Fruit fly (Drosophila melanogaster) whole organism, embryonic: ENCODE measurements around the gene CG6481.
A peak's percentile ranks its signal among the peaks of the same experiment; 100 is the strongest.

Experiments
- Atf3 ChIP-seq: fragments of 200-800 bp; sonication (Bioruptor generic); optimal IDR thresholded peaks from 3 replicates; lab custom pipeline; 2016; ENCODE audit warnings: missing biosample characterization, missing genetic modification characterization
- Atf6 ChIP-seq: fragments of 200-800 bp; sonication (Bioruptor generic); IDR thresholded peaks from 2 replicates; pipeline ENCODE4 v1.3.6; 2022; ENCODE audit warnings: missing biosample characterization, missing genetic modification characterization
- CG10274 ChIP-seq: fragments of 200-800 bp; sonication (Bioruptor generic); optimal IDR thresholded peaks from 3 replicates; lab custom pipeline; 2017; ENCODE audit warnings: missing biosample characterization, mild to moderate bottlenecking, missing genetic modification characterization
- CG10565 ChIP-seq: fragments of 200-800 bp; sonication (Bioruptor generic); optimal IDR thresholded peaks from 3 replicates; lab custom pipeline; 2016; ENCODE audit warnings: missing biosample characterization, mild to moderate bottlenecking, missing genetic modification characterization
- CG14441 ChIP-seq: fragments of 200-800 bp; sonication (Bioruptor generic); IDR thresholded peaks from 2 replicates; pipeline ENCODE4 v1.3.6; 2022; ENCODE audit warnings: missing biosample characterization, missing genetic modification characterization
- CG15514 ChIP-seq: fragments of 200-800 bp; sonication (Bioruptor generic); optimal IDR thresholded peaks from 3 replicates; lab custom pipeline; 2017; ENCODE audit warnings: missing biosample characterization, missing genetic modification characterization, mild to moderate bottlenecking, moderate library complexity, missing genetic modification reagents
- CG1603 ChIP-seq: fragments of 200-800 bp; sonication (Bioruptor generic); optimal IDR thresholded peaks from 2 replicates; lab custom pipeline; 2019; ENCODE audit warnings: missing biosample characterization, mild to moderate bottlenecking, missing genetic modification characterization, moderate library complexity
- CG17361 ChIP-seq: fragments of 200-800 bp; sonication (Bioruptor generic); IDR thresholded peaks from 3 replicates; pipeline ENCODE4 v1.3.6; 2022; ENCODE audit warnings: missing biosample characterization, missing genetic modification characterization
- CG2678 ChIP-seq: fragments of 200-800 bp; sonication (Bioruptor generic); optimal IDR thresholded peaks from 3 replicates; lab custom pipeline; 2019; ENCODE audit warnings: missing biosample characterization, mild to moderate bottlenecking, missing genetic modification characterization, moderate library complexity
- CG2712 ChIP-seq: fragments of 200-800 bp; optimal IDR thresholded peaks from 3 replicates; lab custom pipeline; 2019; ENCODE audit warnings: missing biosample characterization, mild to moderate bottlenecking, missing genetic modification characterization, moderate library complexity
- CG2875 ChIP-seq: fragments of 200-800 bp; sonication (Bioruptor generic); optimal IDR thresholded peaks from 2 replicates; lab custom pipeline; 2017; ENCODE audit warnings: missing biosample characterization, mild to moderate bottlenecking, missing genetic modification characterization, missing genetic modification reagents
- CG31388 ChIP-seq: fragments of 200-800 bp; sonication (Bioruptor generic); optimal IDR thresholded peaks from 2 replicates; lab custom pipeline; 2016; ENCODE audit warnings: missing biosample characterization, missing genetic modification characterization
- CG33213 ChIP-seq: fragments of 200-800 bp; sonication (Bioruptor generic); optimal IDR thresholded peaks from 3 replicates; lab custom pipeline; 2016; ENCODE audit warnings: missing biosample characterization, missing genetic modification characterization
- CG34376 ChIP-seq: fragments of 200-800 bp; sonication (Bioruptor generic); optimal IDR thresholded peaks from 2 replicates; lab custom pipeline; 2018; ENCODE audit warnings: missing biosample characterization, mild to moderate bottlenecking, missing genetic modification characterization
- CG34422 ChIP-seq: fragments of 200-800 bp; sonication (Bioruptor generic); IDR thresholded peaks from 3 replicates; pipeline ENCODE4 v1.3.6; 2022; ENCODE audit warnings: missing biosample characterization, missing genetic modification characterization
- CG3726 ChIP-seq: fragments of 200-800 bp; sonication (Bioruptor generic); IDR thresholded peaks from 3 replicates; pipeline ENCODE4, ENCODE4 v1.3.6; 2022; ENCODE audit warnings: missing biosample characterization, missing genetic modification characterization
- CG4707 ChIP-seq: fragments of 200-800 bp; sonication (Bioruptor generic); optimal IDR thresholded peaks from 2 replicates; lab custom pipeline; 2018; ENCODE audit warnings: missing biosample characterization, mild to moderate bottlenecking, missing genetic modification characterization, moderate library complexity
- CG4854 ChIP-seq: fragments of 200-800 bp; sonication (Bioruptor generic); optimal IDR thresholded peaks from 2 replicates; lab custom pipeline; 2016; ENCODE audit warnings: missing biosample characterization, missing genetic modification characterization, inconsistent platforms
- CG6654 ChIP-seq: fragments of 200-800 bp; sonication (Bioruptor generic); optimal IDR thresholded peaks from 2 replicates; lab custom pipeline; 2017; ENCODE audit warnings: missing biosample characterization, mild to moderate bottlenecking, missing genetic modification characterization
- CG9437 ChIP-seq: fragments of 200-800 bp; sonication (Bioruptor generic); optimal IDR thresholded peaks from 2 replicates; lab custom pipeline; 2018; ENCODE audit warnings: missing biosample characterization, mild to moderate bottlenecking, missing genetic modification characterization
- Deaf1 ChIP-seq: fragments of 200-800 bp; optimal IDR thresholded peaks from 3 replicates; lab custom pipeline; 2019; ENCODE audit warnings: missing biosample characterization, mild to moderate bottlenecking, missing genetic modification characterization, moderate library complexity
- Dfd ChIP-seq, 2 experiments: fragments of >200 bp; optimal IDR thresholded peaks; 2 replicates each; lab custom pipeline; 2017; ENCODE audit warnings: missing biosample characterization in 2 of 2, missing genetic modification characterization in 2 of 2
- Hand ChIP-seq: fragments of 200-800 bp; sonication (Bioruptor generic); optimal IDR thresholded peaks from 2 replicates; lab custom pipeline; 2017; ENCODE audit warnings: mild to moderate bottlenecking, missing biosample characterization, missing genetic modification reagents, missing genetic modification characterization
- MBD-R2 ChIP-seq: fragments of 200-800 bp; sonication (Bioruptor generic); IDR thresholded peaks from 2 replicates; pipeline ENCODE4 v1.3.6; 2022; ENCODE audit warnings: missing biosample characterization, missing genetic modification characterization
- NFAT ChIP-seq: fragments of 200-800 bp; sonication (Bioruptor generic); IDR thresholded peaks from 2 replicates; pipeline ENCODE4 v1.3.6; 2022; ENCODE audit warnings: missing biosample characterization, missing genetic modification characterization
- Six4 ChIP-seq: fragments of 200-800 bp; sonication (Bioruptor generic); optimal IDR thresholded peaks from 2 replicates; lab custom pipeline; 2016; ENCODE audit warnings: missing biosample characterization, missing genetic modification characterization
- Sox102F ChIP-seq: fragments of 200-800 bp; sonication (Bioruptor generic); optimal IDR thresholded peaks from 2 replicates; lab custom pipeline; 2018; ENCODE audit warnings: missing biosample characterization, mild to moderate bottlenecking, missing genetic modification characterization, moderate library complexity
- bab2 ChIP-seq: fragments of 200-800 bp; sonication (Bioruptor generic); optimal IDR thresholded peaks from 2 replicates; lab custom pipeline; 2016; ENCODE audit warnings: missing biosample characterization, missing genetic modification characterization
- cato ChIP-seq: fragments of 200-800 bp; sonication (Bioruptor generic); optimal IDR thresholded peaks from 2 replicates; lab custom pipeline; 2016; ENCODE audit warnings: missing biosample characterization, missing genetic modification characterization, borderline replicate concordance
- cg ChIP-seq: fragments of 200-800 bp; sonication (Bioruptor generic); optimal IDR thresholded peaks from 3 replicates; lab custom pipeline; 2019; ENCODE audit warnings: missing biosample characterization, mild to moderate bottlenecking, missing genetic modification characterization, moderate library complexity
- crol ChIP-seq: fragments of 200-800 bp; sonication (Bioruptor generic); IDR thresholded peaks from 2 replicates; pipeline ENCODE4 v1.3.6; 2022; ENCODE audit warnings: missing biosample characterization, missing genetic modification characterization
- ems ChIP-seq: fragments of 200-800 bp; sonication (Bioruptor generic); optimal IDR thresholded peaks from 3 replicates; lab custom pipeline; 2016; ENCODE audit warnings: missing biosample characterization, missing genetic modification characterization
- en ChIP-seq: fragments of 200-800 bp; sonication (Bioruptor generic); optimal IDR thresholded peaks from 2 replicates; lab custom pipeline; 2016; ENCODE audit warnings: missing biosample characterization, missing genetic modification characterization
- esg ChIP-seq: fragments of 200-800 bp; sonication (Bioruptor generic); conservative IDR thresholded peaks from 2 replicates; pipeline ENCODE4 v1.3.6; 2022; ENCODE audit warnings: missing biosample characterization, missing genetic modification characterization
- eyg ChIP-seq: fragments of 200-800 bp; sonication (Bioruptor generic); optimal IDR thresholded peaks from 3 replicates; lab custom pipeline; 2016; ENCODE audit warnings: missing biosample characterization, missing genetic modification characterization
- fd102C ChIP-seq: fragments of 200-800 bp; sonication (Bioruptor generic); optimal IDR thresholded peaks from 2 replicates; lab custom pipeline; 2018; ENCODE audit warnings: missing biosample characterization, mild to moderate bottlenecking, missing genetic modification characterization, moderate library complexity
- gcm ChIP-seq: fragments of 200-800 bp; sonication (Bioruptor generic); optimal IDR thresholded peaks from 2 replicates; lab custom pipeline; 2019; ENCODE audit warnings: missing biosample characterization, mild to moderate bottlenecking, missing genetic modification characterization, moderate library complexity
- gro ChIP-seq: fragments of 200-800 bp; sonication (Bioruptor generic); optimal IDR thresholded peaks from 2 replicates; lab custom pipeline; 2016; ENCODE audit warnings: missing biosample characterization, missing genetic modification characterization
- gsb-n ChIP-seq: fragments of 200-800 bp; sonication (Bioruptor generic); optimal IDR thresholded peaks from 3 replicates; lab custom pipeline; 2018; ENCODE audit warnings: missing biosample characterization, mild to moderate bottlenecking, missing genetic modification characterization
- gt ChIP-seq: fragments of 200-800 bp; sonication (Bioruptor generic); IDR thresholded peaks from 2 replicates; pipeline ENCODE4 v1.3.6; 2022; ENCODE audit warnings: missing biosample characterization, missing genetic modification characterization
- insv ChIP-seq, 2 experiments: fragments of 200-800 bp; sonication (Bioruptor generic); optimal IDR thresholded peaks; 3 replicates each; lab custom pipeline; 2016 to 2018; ENCODE audit warnings: missing biosample characterization in 2 of 2, missing genetic modification characterization in 2 of 2
- kay ChIP-seq: fragments of 200-800 bp; sonication (Bioruptor generic); optimal IDR thresholded peaks from 2 replicates; lab custom pipeline; 2016; ENCODE audit warnings: missing biosample characterization, missing genetic modification characterization
- lov ChIP-seq, 2 experiments: fragments of 200-800 bp in 1 of 2; fragments of >200 bp in 1 of 2; sonication (Bioruptor generic) in 1 of 2; IDR thresholded peaks in 1 of 2; optimal IDR thresholded peaks in 1 of 2; 2 replicates in 1 of 2; 3 replicates in 1 of 2; pipeline versions ENCODE4 v1.3.6 to Lab custom; 2017 to 2022; ENCODE audit warnings: missing biosample characterization in 1 of 2, missing genetic modification characterization in 1 of 2
- pum ChIP-seq: fragments of 200-800 bp; sonication (Bioruptor generic); optimal IDR thresholded peaks from 2 replicates; lab custom pipeline; 2016; ENCODE audit warnings: missing biosample characterization, missing genetic modification characterization
- salm ChIP-seq: fragments of 200-800 bp; sonication (Bioruptor generic); optimal IDR thresholded peaks from 2 replicates; lab custom pipeline; 2018; ENCODE audit warnings: missing biosample characterization, mild to moderate bottlenecking, missing genetic modification characterization
- schlank ChIP-seq: fragments of 200-800 bp; sonication (Bioruptor generic); optimal IDR thresholded peaks from 2 replicates; lab custom pipeline; 2018; ENCODE audit warnings: missing biosample characterization, mild to moderate bottlenecking, missing genetic modification characterization
- slbo ChIP-seq: fragments of 200-800 bp; sonication (Bioruptor generic); IDR thresholded peaks from 2 replicates; pipeline ENCODE4 v1.3.6; 2022; ENCODE audit warnings: missing biosample characterization, missing genetic modification characterization
- sr ChIP-seq: fragments of 200-800 bp; sonication (Bioruptor generic); IDR thresholded peaks from 3 replicates; pipeline ENCODE4 v1.3.6; 2022; ENCODE audit warnings: missing biosample characterization, missing genetic modification characterization
- tio ChIP-seq: fragments of 200-800 bp; sonication (Bioruptor generic); optimal IDR thresholded peaks from 2 replicates; lab custom pipeline; 2017; ENCODE audit warnings: missing biosample characterization, missing genetic modification characterization, inconsistent platforms
- toy ChIP-seq: fragments of 200-800 bp; sonication (Bioruptor generic); IDR thresholded peaks from 2 replicates; pipeline ENCODE4 v1.3.6; 2022; ENCODE audit warnings: missing biosample characterization, missing genetic modification characterization
- wdn ChIP-seq: fragments of 200-800 bp; sonication (Bioruptor generic); IDR thresholded peaks from 2 replicates; pipeline ENCODE4 v1.3.6; 2022; ENCODE audit warnings: missing biosample characterization, missing genetic modification characterization

CG6481 gene

dm6 chrX:18494165-18494740, 28.0 kb downstream of the CG6481 start, which contains the start of gene CG15043 (continued):
- TF ChIP-seq tio (no peak), crol (GFP tag; lab: Robert Waterston, UW) (peak; percentile 41; the same call in 1 of the 2 replicates), MBD-R2 (GFP tag; lab: Robert Waterston, UW) (peak; percentile 54; the same call in 1 of the 2 replicates), CG3726 (GFP tag; lab: Robert Waterston, UW) (no peak), Hand (GFP tag; lab: Kevin White, UChicago) (no peak), bab2 (GFP tag; lab: Kevin White, UChicago) (no peak), cato (GFP tag; lab: Kevin White, UChicago) (no peak), Atf6 (GFP tag; lab: Robert Waterston, UW) (peak; percentile 49; the same call in 1 of the 2 replicates), salm (tag; lab: Kevin White, UChicago) (no peak), CG1603 (tag; lab: Kevin White, UChicago) (no peak), gsb-n (no peak), Six4 (GFP tag; lab: Kevin White, UChicago) (no peak), toy (GFP tag; lab: Robert Waterston, UW) (no peak), CG34376 (GFP tag; lab: Kevin White, UChicago) (no peak), kay (GFP tag; lab: Kevin White, UChicago) (no peak), CG6654 (no peak), lov (optimal IDR thresholded peaks at IDR 0.05; lab: Kevin White, UChicago) (no peak), lov (GFP tag; IDR thresholded peaks at IDR 0.05; lab: Robert Waterston, UW) (no peak), gro (GFP tag; lab: Kevin White, UChicago) (peak; percentile 24), CG2712 (tag; lab: Kevin White, UChicago) (no peak), Sox102F (no peak), CG4707 (GFP tag; lab: Kevin White, UChicago) (no peak), schlank (tag; lab: Kevin White, UChicago) (no peak), CG15514 (peak; percentile 37), Dfd (GFP tag; optimal IDR thresholded peaks at IDR 0.05; lab: Kevin White, UChicago) (no peak), sr (GFP tag; lab: Robert Waterston, UW) (no peak), fd102C (GFP tag; lab: Kevin White, UChicago) (no peak), Deaf1 (tag; lab: Kevin White, UChicago) (no peak), CG4854 (GFP tag; lab: Kevin White, UChicago) (no peak), CG9437 (GFP tag; lab: Kevin White, UChicago) (no peak), eyg (no peak), CG2875 (GFP tag; lab: Kevin White, UChicago) (no peak), Atf3 (GFP tag; lab: Kevin White, UChicago) (no peak), slbo (GFP tag; lab: Robert Waterston, UW) (peak; percentile 71), gt (GFP tag; lab: Robert Waterston, UW) (no peak), CG10274 (GFP tag; lab: Kevin White, UChicago) (peak; percentile 20), en (GFP tag; lab: Kevin White, UChicago) (no peak), esg (GFP tag; lab: Robert Waterston, UW) (no peak; the same call in 1 of the 2 replicates), cg (GFP tag; lab: Kevin White, UChicago) (no peak), ems (no peak), CG2678 (peak; percentile 66), CG34422 (no peak), insv (GFP tag; optimal IDR thresholded peaks at IDR 0.05; lab: Kevin White, UChicago) (no peak), gcm (GFP tag; lab: Kevin White, UChicago) (no peak), pum (GFP tag; lab: Kevin White, UChicago) (no peak), CG17361 (no peak), wdn (GFP tag; lab: Robert Waterston, UW) (no peak), NFAT (peak; percentile 36; the same call in 1 of the 2 replicates), CG31388 (GFP tag; lab: Kevin White, UChicago) (no peak), CG33213 (no peak), CG14441 (GFP tag; lab: Robert Waterston, UW) (peak; percentile 62), CG10565 (no peak)
